Worm (Caenorhabditis elegans) whole organism, L1 larva: ENCODE measurements around the gene C16C10.2.

ENCODE experiments used
- ama-1 ChIP-seq: fragments of 150-350 bp; optimal IDR thresholded peaks from 2 replicates; lab custom pipeline; 2014
- ceh-82 ChIP-seq, 3 experiments: fragments of 150-350 bp in 1 of 3; sonication (generic microtip) in 2 of 3; optimal IDR thresholded peaks; 2 replicates each; lab custom pipeline; 2014 to 2017; ENCODE audit warnings: missing biosample characterization in 3 of 3, missing genetic modification characterization in 3 of 3
- hlh-17 ChIP-seq: fragments of 200-800 bp; sonication (Bioruptor generic); optimal IDR thresholded peaks from 2 replicates; lab custom pipeline; 2018; ENCODE audit warnings: missing genetic modification characterization, mild to moderate bottlenecking, missing compliant biosample characterization, moderate library complexity, borderline replicate concordance
- irx-1 ChIP-seq: sonication (generic microtip); optimal IDR thresholded peaks from 2 replicates; lab custom pipeline; 2016; ENCODE audit warnings: missing genetic modification characterization, missing compliant biosample characterization
- isw-1 ChIP-seq: fragments of 200-800 bp; sonication (Bioruptor generic); IDR thresholded peaks from 2 replicates; pipeline ENCODE4 v1.3.6; 2022; ENCODE audit warnings: missing genetic modification characterization, missing compliant biosample characterization
- lin-35 ChIP-seq, 2 experiments: fragments of 150-350 bp; optimal IDR thresholded peaks; 2 replicates each; lab custom pipeline; 2014; ENCODE audit warnings: missing biosample characterization in 2 of 2, missing genetic modification characterization in 2 of 2, missing genetic modification reagents in 2 of 2
- mdl-1 ChIP-seq, 2 experiments: fragments of 150-350 bp; optimal IDR thresholded peaks; 2 replicates each; lab custom pipeline; 2014 to 2017; ENCODE audit warnings: missing biosample characterization in 2 of 2, missing genetic modification characterization in 2 of 2, inconsistent platforms in 1 of 2
- mep-1 ChIP-seq: fragments of 150-350 bp; optimal IDR thresholded peaks from 2 replicates; lab custom pipeline; 2014; ENCODE audit warnings: missing biosample characterization, missing genetic modification characterization
- pqm-1 ChIP-seq: sonication (generic microtip); optimal IDR thresholded peaks from 3 replicates; lab custom pipeline; 2017; ENCODE audit warnings: missing biosample characterization, missing genetic modification characterization

DNA sequence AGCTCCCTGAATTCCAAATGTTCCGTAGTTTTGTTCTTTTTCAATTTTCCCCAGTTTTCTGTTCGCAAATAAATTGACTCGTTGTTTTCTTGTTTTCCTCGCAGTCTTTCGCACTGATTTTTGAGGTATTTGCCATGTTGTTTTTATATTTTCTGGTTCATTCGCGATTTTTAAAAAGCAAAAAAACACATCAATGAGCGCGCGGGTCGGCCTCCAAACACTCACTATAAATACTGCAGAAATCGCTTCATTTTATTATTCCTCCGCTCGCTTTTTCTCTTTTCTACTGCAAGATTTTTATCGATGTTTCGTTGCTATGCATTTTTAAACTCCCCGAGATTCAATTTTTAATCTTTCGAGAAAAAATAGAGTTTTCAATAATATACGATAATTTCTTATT lies 25.6 kb downstream of the C16C10.2 start:
- TF ChIP-seq mep-1 (tag; lab: Kevin White, UChicago) (no peak), hlh-17 (GFP tag; lab: Kevin White, UChicago) (no peak), ceh-82 (tag; optimal IDR thresholded peaks at IDR 0.05; lab: Kevin White, UChicago) (no peak), lin-35 (GFP tag; optimal IDR thresholded peaks at IDR 0.05; lab: Kevin White, UChicago) (no peak), pqm-1 (tag; lab: Kevin White, UChicago) (no peak), mdl-1 (tag; optimal IDR thresholded peaks at IDR 0.05; lab: Kevin White, UChicago) (no peak), isw-1 (GFP tag; lab: Robert Waterston, UW) (no peak), irx-1 (tag; lab: Kevin White, UChicago) (no peak), ama-1 (lab: Kevin White, UChicago) (peak; percentile 4)
